Worm (Caenorhabditis elegans): ENCODE measurements around the gene ptr-24.

The ptr-24 gene

ce11 chrX:13350123-13350798, 12.4 kb downstream of the ptr-24 start:
- TF ChIP-seq lin-32 (GFP tag; optimal IDR thresholded peaks at IDR 0.05), result no peak

- no peak for TF ChIP-seq elt-1 (tag; optimal IDR thresholded peaks at IDR 0.05; ENCODE audit: borderline replicate concordance, insufficient read depth)
- no peak for TF ChIP-seq lin-32 (GFP tag; optimal IDR thresholded peaks at IDR 0.05)
- no peak for TF ChIP-seq tbx-8 (GFP tag; optimal IDR thresholded peaks at IDR 0.05)
- no peak for TF ChIP-seq M03D4.4 (tag; optimal IDR thresholded peaks at IDR 0.05)
- no peak for TF ChIP-seq bed-3 (GFP tag; optimal IDR thresholded peaks at IDR 0.05)
- no peak for TF ChIP-seq ham-2 (GFP tag; optimal IDR thresholded peaks at IDR 0.05)
- TF ChIP-seq ces-1 (GFP tag; optimal IDR thresholded peaks at IDR 0.05), result no peak
- no peak for TF ChIP-seq ztf-11 (tag; optimal IDR thresholded peaks at IDR 0.05)
Measured at ce11 chrX:13350804-13351747, 13.2 kb downstream of the ptr-24 start, which contains the start of gene mxl-3. TSS of gene mxl-3 (minus strand) at chrX:13350804.

ce11 chrX:13352164-13352563, 14.3 kb downstream of the ptr-24 start:
- no peak for TF ChIP-seq unc-120 (tag; optimal IDR thresholded peaks at IDR 0.05; ENCODE audit: poor library complexity, severe bottlenecking)
- no peak for TF ChIP-seq drap-1 (GFP tag; optimal IDR thresholded peaks at IDR 0.05)
- no peak for TF ChIP-seq sem-2 (GFP tag; optimal IDR thresholded peaks at IDR 0.05)
- no peak for TF ChIP-seq ham-2 (GFP tag; optimal IDR thresholded peaks at IDR 0.05)

- TF ChIP-seq ham-2 (GFP tag; optimal IDR thresholded peaks at IDR 0.05) (no peak), pha-4 (tag; optimal IDR thresholded peaks at IDR 0.05) (peak; percentile 18)
Measured at ce11 chrX:13353530-13353929, 15.7 kb downstream of the ptr-24 start.

ce11 chrX:13354672-13355407, 17.0 kb downstream of the ptr-24 start:
- TF ChIP-seq mab-5 (tag; optimal IDR thresholded peaks at IDR 0.05) (no peak), unc-62 (GFP tag; optimal IDR thresholded peaks at IDR 0.05) (no peak), lsy-2 (tag; optimal IDR thresholded peaks at IDR 0.05) (no peak), ceh-43 (GFP tag; optimal IDR thresholded peaks at IDR 0.05) (no peak), unc-120 (tag; optimal IDR thresholded peaks at IDR 0.05; ENCODE audit: poor library complexity, severe bottlenecking) (no peak), ceh-39 (tag; optimal IDR thresholded peaks at IDR 0.05) (no peak)

- TF ChIP-seq nhr-76 (tag; optimal IDR thresholded peaks at IDR 0.05), result no peak
- no peak for TF ChIP-seq zip-8 (tag; optimal IDR thresholded peaks at IDR 0.05)
- TF ChIP-seq ceh-43 (GFP tag; optimal IDR thresholded peaks at IDR 0.05), result no peak
- no peak for TF ChIP-seq nhr-28 (tag; optimal IDR thresholded peaks at IDR 0.05)
- no peak for TF ChIP-seq ceh-83 (GFP tag; optimal IDR thresholded peaks at IDR 0.05)
- TF ChIP-seq tbx-8 (GFP tag; optimal IDR thresholded peaks at IDR 0.05), result no peak
- no peak for TF ChIP-seq mls-2 (tag; optimal IDR thresholded peaks at IDR 0.05)
- no peak for TF ChIP-seq snpc-4 (tag; optimal IDR thresholded peaks at IDR 0.05)
- TF ChIP-seq lin-13 (tag; optimal IDR thresholded peaks at IDR 0.05), result no peak
- no peak for TF ChIP-seq ztf-11 (tag; optimal IDR thresholded peaks at IDR 0.05)
- TF ChIP-seq elt-3 (tag; optimal IDR thresholded peaks at IDR 0.05), result no peak
- TF ChIP-seq drap-1 (GFP tag; optimal IDR thresholded peaks at IDR 0.05), result no peak
- no peak for TF ChIP-seq nhr-237 (tag; optimal IDR thresholded peaks at IDR 0.05)
- no peak for TF ChIP-seq sptf-1 (tag; optimal IDR thresholded peaks at IDR 0.05)
- TF ChIP-seq unc-62 (GFP tag; optimal IDR thresholded peaks at IDR 0.05), result no peak
- no peak for TF ChIP-seq unc-120 (tag; optimal IDR thresholded peaks at IDR 0.05; ENCODE audit: poor library complexity, severe bottlenecking)
- TF ChIP-seq ces-1 (GFP tag; optimal IDR thresholded peaks at IDR 0.05), result no peak
- TF ChIP-seq flh-1 (GFP tag; optimal IDR thresholded peaks at IDR 0.05), result no peak
- TF ChIP-seq unc-39 (tag; optimal IDR thresholded peaks at IDR 0.05), result no peak
Measured at ce11 chrX:13356469-13356868, 18.6 kb downstream of the ptr-24 start.
